Worm (Caenorhabditis elegans) whole organism, late embryonic: ENCODE data around the gene mrp-1.
A peak's percentile ranks its signal among the peaks of the same experiment; 100 is the strongest.

Experiments used
- C38D4.7 ChIP-seq: fragments of 200-800 bp; sonication (Bioruptor generic); optimal IDR thresholded peaks from 2 replicates; lab custom pipeline; 2018; ENCODE audit warnings: mild to moderate bottlenecking, missing genetic modification characterization, moderate library complexity, missing compliant biosample characterization
- F13H6.1 ChIP-seq: sonication (generic microtip); optimal IDR thresholded peaks from 2 replicates; lab custom pipeline; 2016; ENCODE audit warnings: missing genetic modification characterization, missing compliant biosample characterization
- K02D7.2 ChIP-seq: sonication (generic microtip); optimal IDR thresholded peaks from 2 replicates; lab custom pipeline; 2017; ENCODE audit warnings: mild to moderate bottlenecking, missing genetic modification characterization, missing compliant biosample characterization
- K09A11.1 ChIP-seq: sonication (generic microtip); optimal IDR thresholded peaks from 2 replicates; lab custom pipeline; 2017; ENCODE audit warnings: antibody characterized with exemption, mild to moderate bottlenecking, missing genetic modification characterization, missing compliant biosample characterization; ENCODE audit not compliant: insufficient read depth
- Y22D7AL.16 ChIP-seq: sonication (generic microtip); optimal IDR thresholded peaks from 2 replicates; lab custom pipeline; 2016; ENCODE audit warnings: missing genetic modification characterization, missing compliant biosample characterization
- ahr-1 ChIP-seq: sonication (generic microtip); optimal IDR thresholded peaks from 2 replicates; lab custom pipeline; 2016; ENCODE audit warnings: missing genetic modification characterization, missing compliant biosample characterization
- ama-1 ChIP-seq: fragments of 150-350 bp; optimal IDR thresholded peaks from 2 replicates; lab custom pipeline; 2014
- ceh-14 ChIP-seq: sonication (generic microtip); optimal IDR thresholded peaks from 2 replicates; lab custom pipeline; 2016; ENCODE audit warnings: missing genotype, missing genetic modification characterization, missing compliant biosample characterization
- ceh-19 ChIP-seq: fragments of 200-800 bp; sonication (Bioruptor generic); optimal IDR thresholded peaks from 2 replicates; lab custom pipeline; 2018; ENCODE audit warnings: mild to moderate bottlenecking, missing genetic modification characterization, missing compliant biosample characterization
- ceh-2 ChIP-seq: sonication (generic microtip); optimal IDR thresholded peaks from 2 replicates; lab custom pipeline; 2016; ENCODE audit warnings: missing genotype, missing genetic modification characterization, missing compliant biosample characterization
- ceh-22 ChIP-seq: sonication (generic microtip); optimal IDR thresholded peaks from 2 replicates; lab custom pipeline; 2017; ENCODE audit warnings: missing biosample characterization, missing genetic modification characterization
- ceh-24 ChIP-seq: sonication (generic microtip); optimal IDR thresholded peaks from 2 replicates; lab custom pipeline; 2016; ENCODE audit warnings: mild to moderate bottlenecking, missing genetic modification characterization, missing compliant biosample characterization
- ceh-31 ChIP-seq: sonication (generic microtip); optimal IDR thresholded peaks from 2 replicates; lab custom pipeline; 2016; ENCODE audit warnings: missing genetic modification characterization, missing compliant biosample characterization
- ceh-45 ChIP-seq: fragments of 200-800 bp; sonication (Bioruptor generic); IDR thresholded peaks from 2 replicates; pipeline ENCODE4 v1.3.6; 2022; ENCODE audit warnings: missing genetic modification reagents, missing genetic modification characterization, missing compliant biosample characterization
- ceh-48 ChIP-seq: sonication (generic microtip); optimal IDR thresholded peaks from 2 replicates; lab custom pipeline; 2016; ENCODE audit warnings: missing genetic modification characterization, inconsistent platforms, missing compliant biosample characterization
- ceh-6 ChIP-seq: fragments of 200-800 bp; sonication (Bioruptor generic); optimal IDR thresholded peaks from 2 replicates; lab custom pipeline; 2018; ENCODE audit warnings: mild to moderate bottlenecking, missing genetic modification characterization, missing compliant biosample characterization
- ceh-9 ChIP-seq: sonication (generic microtip); optimal IDR thresholded peaks from 2 replicates; lab custom pipeline; 2016; ENCODE audit warnings: mild to moderate bottlenecking, missing genetic modification characterization, inconsistent platforms, missing compliant biosample characterization
- dmd-4 ChIP-seq: sonication (generic microtip); optimal IDR thresholded peaks from 2 replicates; lab custom pipeline; 2016; ENCODE audit warnings: borderline replicate concordance, missing genetic modification characterization, missing compliant biosample characterization
- elt-2 ChIP-seq: sonication (generic microtip); optimal IDR thresholded peaks from 2 replicates; lab custom pipeline; 2016; ENCODE audit warnings: missing genetic modification reagents, missing genetic modification characterization, missing compliant biosample characterization
- ets-4 ChIP-seq: sonication (generic microtip); optimal IDR thresholded peaks from 2 replicates; lab custom pipeline; 2016; ENCODE audit warnings: missing genetic modification characterization, missing compliant biosample characterization
- eyg-1 ChIP-seq: sonication (generic microtip); optimal IDR thresholded peaks from 2 replicates; lab custom pipeline; 2016; ENCODE audit warnings: missing genotype, missing genetic modification characterization, missing compliant biosample characterization
- fax-1 ChIP-seq: sonication (generic microtip); optimal IDR thresholded peaks from 2 replicates; lab custom pipeline; 2016; ENCODE audit warnings: missing genotype, missing genetic modification characterization, missing compliant biosample characterization
- fkh-6 ChIP-seq: sonication (generic microtip); optimal IDR thresholded peaks from 2 replicates; lab custom pipeline; 2016; ENCODE audit warnings: missing genetic modification characterization, missing compliant biosample characterization
- hlh-13 ChIP-seq: fragments of 200-800 bp; sonication (Bioruptor generic); optimal IDR thresholded peaks from 2 replicates; lab custom pipeline; 2018; ENCODE audit warnings: mild to moderate bottlenecking, missing genetic modification characterization, missing compliant biosample characterization
- hlh-15 ChIP-seq: sonication (generic microtip); optimal IDR thresholded peaks from 2 replicates; lab custom pipeline; 2016; ENCODE audit warnings: missing genetic modification characterization, missing compliant biosample characterization
- hlh-30 ChIP-seq: sonication (generic microtip); optimal IDR thresholded peaks from 2 replicates; lab custom pipeline; 2017; ENCODE audit warnings: antibody characterized with exemption, missing genetic modification characterization, missing compliant biosample characterization; ENCODE audit not compliant: insufficient read depth
- hlh-6 ChIP-seq: sonication (generic microtip); optimal IDR thresholded peaks from 2 replicates; lab custom pipeline; 2016; ENCODE audit warnings: missing genotype, missing genetic modification characterization, missing compliant biosample characterization
- lin-11 ChIP-seq: fragments of 200-800 bp; sonication (Bioruptor generic); optimal IDR thresholded peaks from 2 replicates; lab custom pipeline; 2018; ENCODE audit warnings: mild to moderate bottlenecking, missing genetic modification characterization, missing compliant biosample characterization
- madf-2 ChIP-seq: sonication (generic microtip); optimal IDR thresholded peaks from 2 replicates; lab custom pipeline; 2017; ENCODE audit warnings: missing genetic modification characterization, missing compliant biosample characterization
- mec-3 ChIP-seq: sonication (generic microtip); optimal IDR thresholded peaks from 2 replicates; lab custom pipeline; 2016; ENCODE audit warnings: borderline replicate concordance, missing genetic modification characterization, missing compliant biosample characterization
- nfya-1 ChIP-seq: sonication (generic microtip); optimal IDR thresholded peaks from 2 replicates; lab custom pipeline; 2017; ENCODE audit warnings: missing genetic modification characterization, mild to moderate bottlenecking, missing compliant biosample characterization, antibody characterized with exemption, moderate library complexity
- nhr-11 ChIP-seq: fragments of 150-350 bp; optimal IDR thresholded peaks from 2 replicates; lab custom pipeline; 2014; ENCODE audit warnings: missing biosample characterization, missing genetic modification characterization
- nhr-232 ChIP-seq: sonication (generic microtip); optimal IDR thresholded peaks from 2 replicates; lab custom pipeline; 2016; ENCODE audit warnings: missing genetic modification characterization, missing compliant biosample characterization
- npax-4 ChIP-seq: sonication (generic microtip); optimal IDR thresholded peaks from 2 replicates; lab custom pipeline; 2016; ENCODE audit warnings: missing genetic modification characterization, missing compliant biosample characterization
- odd-2 ChIP-seq: sonication (generic microtip); optimal IDR thresholded peaks from 2 replicates; lab custom pipeline; 2017; ENCODE audit warnings: antibody characterized with exemption, mild to moderate bottlenecking, missing genetic modification characterization, missing compliant biosample characterization
- pag-3 ChIP-seq: sonication (generic microtip); optimal IDR thresholded peaks from 2 replicates; lab custom pipeline; 2016; ENCODE audit warnings: missing compliant biosample characterization, missing genetic modification characterization, borderline replicate concordance
- pat-9 ChIP-seq: fragments of 200-800 bp; sonication (Bioruptor generic); optimal IDR thresholded peaks from 2 replicates; lab custom pipeline; 2018; ENCODE audit warnings: mild to moderate bottlenecking, missing genetic modification characterization, moderate library complexity, missing compliant biosample characterization
- pha-2 ChIP-seq: sonication (generic microtip); optimal IDR thresholded peaks from 2 replicates; lab custom pipeline; 2017; ENCODE audit warnings: mild to moderate bottlenecking, missing genetic modification characterization, missing compliant biosample characterization
- pha-4 ChIP-seq: fragments of 150-350 bp; optimal IDR thresholded peaks from 2 replicates; lab custom pipeline; 2018; ENCODE audit warnings: missing biosample characterization, missing genetic modification reagents, missing genetic modification characterization
- pros-1 ChIP-seq: fragments of 150-350 bp; optimal IDR thresholded peaks from 2 replicates; lab custom pipeline; 2014; ENCODE audit warnings: missing biosample characterization, missing genetic modification reagents, missing genetic modification characterization
- ref-2 ChIP-seq: sonication (generic microtip); optimal IDR thresholded peaks from 2 replicates; lab custom pipeline; 2016; ENCODE audit warnings: missing genetic modification characterization, missing compliant biosample characterization
- rnt-1 ChIP-seq: sonication (generic microtip); optimal IDR thresholded peaks from 2 replicates; lab custom pipeline; 2016; ENCODE audit warnings: missing genetic modification characterization, missing compliant biosample characterization
- sox-2 ChIP-seq: fragments of 200-800 bp; sonication (Bioruptor generic); IDR thresholded peaks from 2 replicates; pipeline ENCODE4 v1.3.6; 2022; ENCODE audit warnings: missing genetic modification reagents, missing genetic modification characterization, missing compliant biosample characterization
- syd-9 ChIP-seq: sonication (generic microtip); optimal IDR thresholded peaks from 2 replicates; lab custom pipeline; 2016; ENCODE audit warnings: mild to moderate bottlenecking, missing genetic modification characterization, moderate library complexity, missing compliant biosample characterization
- tbx-2 ChIP-seq: sonication (generic microtip); optimal IDR thresholded peaks from 2 replicates; lab custom pipeline; 2016; ENCODE audit warnings: missing genetic modification characterization, missing compliant biosample characterization
- tbx-7 ChIP-seq: sonication (generic microtip); optimal IDR thresholded peaks from 2 replicates; lab custom pipeline; 2016; ENCODE audit warnings: missing genotype, missing genetic modification characterization, missing compliant biosample characterization
- ttx-3 ChIP-seq: sonication (generic microtip); optimal IDR thresholded peaks from 2 replicates; lab custom pipeline; 2016; ENCODE audit warnings: missing genetic modification reagents, missing genetic modification characterization, missing compliant biosample characterization
- unc-3 ChIP-seq, 2 experiments: fragments of 200-800 bp in 1 of 2; sonication (Bioruptor generic) in 1 of 2; sonication (generic microtip) in 1 of 2; conservative IDR thresholded peaks in 1 of 2; optimal IDR thresholded peaks in 1 of 2; 2 replicates each; pipeline versions ENCODE4 v1.3.6 to Lab custom; 2016 to 2022; ENCODE audit warnings: missing compliant biosample characterization in 2 of 2, missing genetic modification characterization in 2 of 2, missing genetic modification reagents in 1 of 2
- unc-86 ChIP-seq: sonication (generic microtip); optimal IDR thresholded peaks from 2 replicates; lab custom pipeline; 2016; ENCODE audit warnings: missing genetic modification characterization, missing compliant biosample characterization
- ztf-16 ChIP-seq: sonication (generic microtip); optimal IDR thresholded peaks from 2 replicates; lab custom pipeline; 2017; ENCODE audit warnings: missing genetic modification characterization, missing compliant biosample characterization

The mrp-1 gene

ce11 chrX:536365-536764, 51.3 kb downstream of the mrp-1 start:
- TF ChIP-seq ceh-19 = no peak
- no peak for TF ChIP-seq odd-2 (tag; lab: Kevin White, UChicago)
- TF ChIP-seq nhr-11 = no peak
- TF ChIP-seq ceh-48 (tag; lab: Kevin White, UChicago) = no peak
- TF ChIP-seq C38D4.7 (GFP tag; lab: Kevin White, UChicago) = no peak
- no peak for TF ChIP-seq pros-1 (tag; lab: Kevin White, UChicago)
- no peak for TF ChIP-seq Y22D7AL.16
- TF ChIP-seq hlh-13 (GFP tag; lab: Kevin White, UChicago) = no peak
- no peak for TF ChIP-seq ceh-14 (tag; lab: Kevin White, UChicago)
- TF ChIP-seq tbx-2 (tag; lab: Kevin White, UChicago) = no peak
- no peak for TF ChIP-seq ztf-16 (tag; lab: Kevin White, UChicago)

- TF ChIP-seq hlh-6 (tag; lab: Kevin White, UChicago) = no peak
- TF ChIP-seq ahr-1 (tag; lab: Kevin White, UChicago) = no peak
- TF ChIP-seq K02D7.2 (tag; lab: Kevin White, UChicago) = no peak
- no peak for TF ChIP-seq ceh-45 (GFP tag; lab: Robert Waterston, UW)
- TF ChIP-seq ref-2 (tag; lab: Kevin White, UChicago) = peak; percentile 66
- TF ChIP-seq F13H6.1 (tag; lab: Kevin White, UChicago) = no peak
- no peak for TF ChIP-seq npax-4
- TF ChIP-seq ceh-19 = no peak
- TF ChIP-seq ceh-6 (GFP tag; lab: Kevin White, UChicago) = no peak
- TF ChIP-seq ama-1 (lab: Kevin White, UChicago) = no peak
- no peak for TF ChIP-seq sox-2 (GFP tag; lab: Robert Waterston, UW)
- TF ChIP-seq madf-2 = no peak
- no peak for TF ChIP-seq hlh-15 (tag; lab: Kevin White, UChicago)
- peak; percentile 2 for TF ChIP-seq pros-1 (tag; lab: Kevin White, UChicago)
- peak; percentile 27 for TF ChIP-seq hlh-30 (tag; lab: Kevin White, UChicago)
- TF ChIP-seq ceh-24 (tag; lab: Kevin White, UChicago) = no peak
- TF ChIP-seq rnt-1 (tag; lab: Kevin White, UChicago) = peak; percentile 27
- TF ChIP-seq mec-3 (tag; lab: Kevin White, UChicago) = no peak
- no peak for TF ChIP-seq elt-2 (tag; lab: Kevin White, UChicago)
- no peak for TF ChIP-seq unc-86 (tag; lab: Kevin White, UChicago)
- TF ChIP-seq dmd-4 (tag; lab: Kevin White, UChicago) = peak; percentile 11
- no peak for TF ChIP-seq pha-2 (tag; lab: Kevin White, UChicago)
- no peak for TF ChIP-seq C38D4.7 (GFP tag; lab: Kevin White, UChicago)
- TF ChIP-seq syd-9 (tag; lab: Kevin White, UChicago) = no peak
- no peak for TF ChIP-seq ceh-48 (tag; lab: Kevin White, UChicago)
- TF ChIP-seq ttx-3 (tag; lab: Kevin White, UChicago) = no peak
- peak; percentile 81 for TF ChIP-seq nfya-1 (tag; lab: Kevin White, UChicago)
- no peak for TF ChIP-seq K09A11.1
- TF ChIP-seq fax-1 (tag; lab: Kevin White, UChicago) = no peak
- no peak for TF ChIP-seq nhr-232
- no peak for TF ChIP-seq odd-2 (tag; lab: Kevin White, UChicago)
- peak; percentile 83 for TF ChIP-seq ceh-31 (tag; lab: Kevin White, UChicago)
- TF ChIP-seq pag-3 = no peak
- no peak for TF ChIP-seq lin-11 (tag; lab: Kevin White, UChicago)
- TF ChIP-seq Y22D7AL.16 = no peak
- TF ChIP-seq ceh-2 (tag; lab: Kevin White, UChicago) = no peak
- no peak for TF ChIP-seq ceh-9
- TF ChIP-seq pha-4 = no peak
- TF ChIP-seq ceh-22 (tag; lab: Kevin White, UChicago) = no peak
- no peak for TF ChIP-seq unc-3 (GFP tag; conservative IDR thresholded peaks at IDR 0.05; lab: Robert Waterston, UW)
- TF ChIP-seq unc-3 (tag; optimal IDR thresholded peaks at IDR 0.05; lab: Kevin White, UChicago) = no peak
- no peak for TF ChIP-seq eyg-1 (tag; lab: Kevin White, UChicago)
- no peak for TF ChIP-seq pat-9 (tag; lab: Kevin White, UChicago)
- TF ChIP-seq ets-4 = no peak
- TF ChIP-seq fkh-6 (tag; lab: Kevin White, UChicago) = no peak
- no peak for TF ChIP-seq tbx-7
- no peak for TF ChIP-seq hlh-13 (GFP tag; lab: Kevin White, UChicago)
These were observed 52.0 kb downstream of the mrp-1 start, which contains the start of gene F28C10.3 for ce11 chrX:535728-536127. Gene F28C10.3, minus strand, starts transcription at chrX:535828.
